Worm (Caenorhabditis elegans) whole organism, L3 larva: Measurements from ENCODE around the gene H04D03.7.
A peak's percentile ranks its signal among the peaks of the same experiment; 100 is the strongest.

Experiments used
- R02D3.7 ChIP-seq: fragments of 150-350 bp; optimal IDR thresholded peaks from 2 replicates; lab custom pipeline; 2014; ENCODE audit warnings: missing biosample characterization, missing genetic modification characterization
- ZK546.5 ChIP-seq: sonication (generic microtip); optimal IDR thresholded peaks from 2 replicates; lab custom pipeline; 2017; ENCODE audit warnings: missing biosample characterization, missing genetic modification characterization
- ama-1 ChIP-seq: fragments of 150-350 bp; optimal IDR thresholded peaks from 2 replicates; lab custom pipeline; 2018
- ceh-16 ChIP-seq: sonication (generic microtip); optimal IDR thresholded peaks from 2 replicates; lab custom pipeline; 2017; ENCODE audit warnings: missing biosample characterization, missing genetic modification characterization
- ceh-28 ChIP-seq: fragments of 150-350 bp; optimal IDR thresholded peaks from 2 replicates; lab custom pipeline; 2014; ENCODE audit warnings: missing biosample characterization, missing genetic modification reagents, missing genetic modification characterization
- ceh-82 ChIP-seq: fragments of 150-350 bp; optimal IDR thresholded peaks from 2 replicates; lab custom pipeline; 2014; ENCODE audit warnings: missing biosample characterization, missing genetic modification characterization
- ceh-9 ChIP-seq: sonication (generic microtip); optimal IDR thresholded peaks from 2 replicates; lab custom pipeline; 2018; ENCODE audit warnings: missing biosample characterization, missing genetic modification characterization
- daf-12 ChIP-seq: fragments of 150-350 bp; optimal IDR thresholded peaks from 2 replicates; lab custom pipeline; 2014; ENCODE audit warnings: missing biosample characterization, missing genetic modification reagents, missing genetic modification characterization
- egl-27 ChIP-seq: sonication (generic microtip); optimal IDR thresholded peaks from 4 replicates; lab custom pipeline; 2017; ENCODE audit warnings: missing biosample characterization, missing genetic modification reagents, missing genetic modification characterization
- egl-5 ChIP-seq: fragments of 150-350 bp; optimal IDR thresholded peaks from 2 replicates; lab custom pipeline; 2017; ENCODE audit warnings: missing biosample characterization, missing genetic modification reagents, missing genetic modification characterization, inconsistent platforms
- elt-1 ChIP-seq: fragments of 150-350 bp; optimal IDR thresholded peaks from 2 replicates; lab custom pipeline; 2014; ENCODE audit warnings: missing biosample characterization, missing genetic modification characterization
- elt-2 ChIP-seq: sonication (generic microtip); optimal IDR thresholded peaks from 2 replicates; lab custom pipeline; 2016; ENCODE audit warnings: missing genetic modification reagents, mild to moderate bottlenecking, missing genetic modification characterization, missing compliant biosample characterization
- elt-3 ChIP-seq, 3 experiments: fragments of 150-350 bp in 1 of 3; sonication (generic microtip) in 2 of 3; optimal IDR thresholded peaks; 2 replicates in 2 of 3; 4 replicates in 1 of 3; lab custom pipeline; 2014 to 2017; ENCODE audit warnings: missing biosample characterization in 3 of 3, missing genetic modification characterization in 3 of 3
- eor-1 ChIP-seq, 2 experiments: fragments of 150-350 bp; optimal IDR thresholded peaks; 2 replicates each; lab custom pipeline; 2014 to 2018; ENCODE audit warnings: missing biosample characterization in 2 of 2, missing genetic modification characterization in 2 of 2
- fkh-10 ChIP-seq: sonication (generic microtip); optimal IDR thresholded peaks from 2 replicates; lab custom pipeline; 2017; ENCODE audit warnings: missing biosample characterization, missing genetic modification reagents, missing genetic modification characterization
- fos-1 ChIP-seq: fragments of 150-350 bp; optimal IDR thresholded peaks from 2 replicates; lab custom pipeline; 2014; ENCODE audit warnings: missing biosample characterization, missing genetic modification characterization
- hmg-11 ChIP-seq: sonication (generic microtip); optimal IDR thresholded peaks from 2 replicates; lab custom pipeline; 2016; ENCODE audit warnings: missing genetic modification characterization, missing compliant biosample characterization
- jun-1 ChIP-seq: fragments of 150-350 bp; optimal IDR thresholded peaks from 2 replicates; lab custom pipeline; 2014; ENCODE audit warnings: missing biosample characterization, missing genetic modification reagents, missing genetic modification characterization
- lin-15B ChIP-seq: fragments of 150-350 bp; optimal IDR thresholded peaks from 2 replicates; lab custom pipeline; 2014; ENCODE audit warnings: missing biosample characterization, missing genetic modification characterization
- lin-39 ChIP-seq: fragments of 150-350 bp; optimal IDR thresholded peaks from 2 replicates; lab custom pipeline; 2018; ENCODE audit warnings: missing biosample characterization, missing genetic modification reagents, missing genetic modification characterization
- lsy-12 ChIP-seq: sonication (generic microtip); optimal IDR thresholded peaks from 2 replicates; lab custom pipeline; 2016; ENCODE audit warnings: mild to moderate bottlenecking, missing genetic modification characterization, missing compliant biosample characterization
- mdl-1 ChIP-seq: fragments of 150-350 bp; optimal IDR thresholded peaks from 2 replicates; lab custom pipeline; 2014; ENCODE audit warnings: missing biosample characterization, missing genetic modification characterization
- mml-1 ChIP-seq: fragments of 150-350 bp; sonication (generic microtip); optimal IDR thresholded peaks from 3 replicates; lab custom pipeline; 2014; ENCODE audit warnings: missing biosample characterization, missing genetic modification characterization
- nfya-1 ChIP-seq: sonication (generic microtip); optimal IDR thresholded peaks from 2 replicates; lab custom pipeline; 2017; ENCODE audit warnings: missing genetic modification characterization, mild to moderate bottlenecking, missing compliant biosample characterization, antibody characterized with exemption, moderate library complexity; ENCODE audit not compliant: insufficient read depth
- nhr-11 ChIP-seq: fragments of 150-350 bp; optimal IDR thresholded peaks from 2 replicates; lab custom pipeline; 2014; ENCODE audit warnings: missing biosample characterization, missing genetic modification characterization
- nhr-12 ChIP-seq: fragments of 150-350 bp; optimal IDR thresholded peaks from 2 replicates; lab custom pipeline; 2014; ENCODE audit warnings: missing biosample characterization, missing genetic modification characterization
- nhr-23 ChIP-seq: fragments of 150-350 bp; optimal IDR thresholded peaks from 2 replicates; lab custom pipeline; 2014; ENCODE audit warnings: missing biosample characterization, missing genetic modification reagents, missing genetic modification characterization
- nhr-237 ChIP-seq: fragments of 150-350 bp; optimal IDR thresholded peaks from 2 replicates; lab custom pipeline; 2014; ENCODE audit warnings: missing biosample characterization, missing genetic modification characterization
- nhr-25 ChIP-seq: sonication (generic microtip); optimal IDR thresholded peaks from 2 replicates; lab custom pipeline; 2017; ENCODE audit warnings: missing biosample characterization, missing genetic modification characterization
- nhr-28 ChIP-seq: fragments of 150-350 bp; optimal IDR thresholded peaks from 2 replicates; lab custom pipeline; 2014; ENCODE audit warnings: missing biosample characterization, missing genetic modification characterization
- nhr-43 ChIP-seq: sonication (generic microtip); optimal IDR thresholded peaks from 2 replicates; lab custom pipeline; 2016; ENCODE audit warnings: mild to moderate bottlenecking, missing genetic modification characterization, missing compliant biosample characterization; ENCODE audit not compliant: poor library complexity, severe bottlenecking
- nhr-67 ChIP-seq: fragments of 150-350 bp; optimal IDR thresholded peaks from 2 replicates; lab custom pipeline; 2014; ENCODE audit warnings: missing biosample characterization, missing genetic modification characterization
- nhr-76 ChIP-seq: fragments of 150-350 bp; sonication (generic microtip); optimal IDR thresholded peaks from 5 replicates; lab custom pipeline; 2014; ENCODE audit warnings: missing biosample characterization, missing genetic modification characterization
- nhr-77 ChIP-seq: fragments of 150-350 bp; optimal IDR thresholded peaks from 2 replicates; lab custom pipeline; 2014; ENCODE audit warnings: missing biosample characterization, missing genetic modification characterization
- pha-4 ChIP-seq: fragments of 150-350 bp; optimal IDR thresholded peaks from 2 replicates; lab custom pipeline; 2014; ENCODE audit warnings: missing biosample characterization, missing genetic modification reagents, missing genetic modification characterization
- pqm-1 ChIP-seq: fragments of 150-350 bp; optimal IDR thresholded peaks from 2 replicates; lab custom pipeline; 2017; ENCODE audit warnings: missing biosample characterization, missing genetic modification characterization, inconsistent platforms
- sea-2 ChIP-seq: fragments of 150-350 bp; sonication (generic microtip); optimal IDR thresholded peaks from 4 replicates; lab custom pipeline; 2014; ENCODE audit warnings: missing biosample characterization, missing genetic modification reagents, missing genetic modification characterization
- skn-1 ChIP-seq: fragments of 150-350 bp; optimal IDR thresholded peaks from 2 replicates; lab custom pipeline; 2014; ENCODE audit warnings: missing biosample characterization, missing genetic modification characterization
- snpc-4 ChIP-seq: fragments of 150-350 bp; optimal IDR thresholded peaks from 2 replicates; lab custom pipeline; 2014; ENCODE audit warnings: missing biosample characterization, missing genetic modification characterization
- tbx-2 ChIP-seq: sonication (generic microtip); optimal IDR thresholded peaks from 2 replicates; lab custom pipeline; 2016; ENCODE audit warnings: mild to moderate bottlenecking, missing genetic modification characterization, missing compliant biosample characterization
- unc-39 ChIP-seq: sonication (generic microtip); optimal IDR thresholded peaks from 4 replicates; lab custom pipeline; 2017; ENCODE audit warnings: missing biosample characterization, missing genetic modification characterization
- unc-62 ChIP-seq: fragments of 150-350 bp; sonication (generic microtip); optimal IDR thresholded peaks from 4 replicates; lab custom pipeline; 2014; ENCODE audit warnings: missing biosample characterization, missing genetic modification reagents, missing genetic modification characterization
- zag-1 ChIP-seq: fragments of 150-350 bp; optimal IDR thresholded peaks from 2 replicates; lab custom pipeline; 2014; ENCODE audit warnings: missing biosample characterization, missing genetic modification characterization
- ztf-11 ChIP-seq: fragments of 150-350 bp; optimal IDR thresholded peaks from 2 replicates; lab custom pipeline; 2014; ENCODE audit warnings: missing biosample characterization, missing genetic modification characterization
- ztf-4 ChIP-seq: fragments of 150-350 bp; optimal IDR thresholded peaks from 2 replicates; lab custom pipeline; 2014; ENCODE audit warnings: missing biosample characterization, missing genetic modification characterization

Gene H04D03.7

ce11 chrIII:10463653-10464052 lies 17.0 kb upstream of the H04D03.7 start:
- TF ChIP-seq pha-4 (tag; lab: Kevin White, UChicago) (peak; percentile 70), eor-1 (tag; optimal IDR thresholded peaks at IDR 0.05; lab: Kevin White, UChicago) (no peak), zag-1 (tag; lab: Kevin White, UChicago) (no peak), nhr-76 (tag; lab: Kevin White, UChicago) (no peak), nhr-28 (no peak), unc-62 (no peak), nhr-43 (no peak), skn-1 (tag; lab: Kevin White, UChicago) (peak; percentile 44), nhr-25 (tag; lab: Kevin White, UChicago) (peak; percentile 70), jun-1 (tag; lab: Kevin White, UChicago) (peak; percentile 18), elt-2 (tag; lab: Kevin White, UChicago) (peak; percentile 32), snpc-4 (tag; lab: Kevin White, UChicago) (no peak), mdl-1 (tag; lab: Kevin White, UChicago) (no peak), ztf-11 (tag; lab: Kevin White, UChicago) (no peak), fos-1 (tag; lab: Kevin White, UChicago) (no peak), elt-3 (tag; optimal IDR thresholded peaks at IDR 0.05; lab: Kevin White, UChicago) (no peak), pqm-1 (peak; percentile 69), ceh-28 (tag; lab: Kevin White, UChicago) (peak; percentile 84), ceh-16 (tag; lab: Kevin White, UChicago) (no peak), R02D3.7 (tag; lab: Kevin White, UChicago) (no peak), ceh-9 (tag; lab: Kevin White, UChicago) (no peak), nfya-1 (tag; lab: Kevin White, UChicago) (peak; percentile 32), ztf-4 (tag; lab: Kevin White, UChicago) (no peak), egl-5 (tag; lab: Kevin White, UChicago) (no peak), sea-2 (GFP tag; lab: Kevin White, UChicago) (no peak), fkh-10 (no peak), hmg-11 (no peak), ama-1 (lab: Kevin White, UChicago) (peak; percentile 36), nhr-23 (tag; lab: Kevin White, UChicago) (peak; percentile 67), elt-1 (no peak)

- TF ChIP-seq nhr-76 (tag; lab: Kevin White, UChicago) = no peak
- no peak for TF ChIP-seq tbx-2 (tag; lab: Kevin White, UChicago)
- TF ChIP-seq nhr-23 (tag; lab: Kevin White, UChicago) = peak; percentile 55
- TF ChIP-seq nhr-12 = no peak
Measured at ce11 chrIII:10462935-10463548, 16.4 kb upstream of the H04D03.7 start.

- peak; percentile 73 for TF ChIP-seq ceh-28 (tag; lab: Kevin White, UChicago)
- TF ChIP-seq nhr-23 (tag; lab: Kevin White, UChicago) = peak; percentile 77
- TF ChIP-seq skn-1 (tag; lab: Kevin White, UChicago) = peak; percentile 59
- TF ChIP-seq elt-2 (tag; lab: Kevin White, UChicago) = peak; percentile 46
- TF ChIP-seq R02D3.7 (tag; lab: Kevin White, UChicago) = peak; percentile 79
- TF ChIP-seq ZK546.5 (tag; lab: Kevin White, UChicago) = no peak
- no peak for TF ChIP-seq nhr-12
- TF ChIP-seq unc-62 = no peak
- TF ChIP-seq nhr-28 = no peak
- no peak for TF ChIP-seq zag-1 (tag; lab: Kevin White, UChicago)
- peak; percentile 98 for TF ChIP-seq hmg-11
- peak; percentile 80 for TF ChIP-seq lin-15B (tag; lab: Kevin White, UChicago)
- peak; percentile 91 for TF ChIP-seq lin-39 (tag; lab: Kevin White, UChicago)
- TF ChIP-seq ztf-4 (tag; lab: Kevin White, UChicago) = no peak
- TF ChIP-seq ceh-9 (tag; lab: Kevin White, UChicago) = no peak
- no peak for TF ChIP-seq nhr-237 (tag; lab: Kevin White, UChicago)
- no peak for TF ChIP-seq nhr-77 (tag; lab: Kevin White, UChicago)
- peak; percentile 85 for TF ChIP-seq lsy-12
- TF ChIP-seq ama-1 (lab: Kevin White, UChicago) = no peak
- TF ChIP-seq ztf-11 (tag; lab: Kevin White, UChicago) = no peak
- TF ChIP-seq daf-12 (tag; lab: Kevin White, UChicago) = no peak
- TF ChIP-seq snpc-4 (tag; lab: Kevin White, UChicago) = peak; percentile 32
- peak; percentile 11 for TF ChIP-seq pqm-1
- TF ChIP-seq nhr-67 (tag; lab: Kevin White, UChicago) = no peak
- TF ChIP-seq ceh-16 (tag; lab: Kevin White, UChicago) = peak; percentile 72
- no peak for TF ChIP-seq unc-39 (tag; lab: Kevin White, UChicago)
- peak; percentile 26 for TF ChIP-seq egl-5 (tag; lab: Kevin White, UChicago)
- no peak for TF ChIP-seq mml-1
- TF ChIP-seq sea-2 (GFP tag; lab: Kevin White, UChicago) = no peak
- TF ChIP-seq elt-3 (tag; optimal IDR thresholded peaks at IDR 0.05; lab: Kevin White, UChicago) = no peak
- TF ChIP-seq pha-4 (tag; lab: Kevin White, UChicago) = peak; percentile 62
- TF ChIP-seq ceh-82 = peak; percentile 56
- TF ChIP-seq mdl-1 (tag; lab: Kevin White, UChicago) = peak; percentile 72
- TF ChIP-seq jun-1 (tag; lab: Kevin White, UChicago) = no peak
- peak; percentile 69 for TF ChIP-seq nfya-1 (tag; lab: Kevin White, UChicago)
- no peak for TF ChIP-seq eor-1 (tag; optimal IDR thresholded peaks at IDR 0.05; lab: Kevin White, UChicago)
- TF ChIP-seq egl-27 (tag; lab: Kevin White, UChicago) = peak; percentile 22
- TF ChIP-seq nhr-11 (tag; lab: Kevin White, UChicago) = no peak
- TF ChIP-seq fkh-10 = peak; percentile 42
- TF ChIP-seq tbx-2 (tag; lab: Kevin White, UChicago) = peak; percentile 78
Measured at ce11 chrIII:10461164-10461546, 14.5 kb upstream of the H04D03.7 start, which contains the start of gene atx-2. Gene atx-2, plus strand, starts transcription at chrIII:10461389.
